Fruit fly (Drosophila melanogaster): ENCODE data around the gene fh.

The fh gene

dm6 chrX:9134922-9135453 is 13.9 kb downstream of the fh start, which contains the start of gene fend (continued):
- TF ChIP-seq gcm (GFP tag; optimal IDR thresholded peaks at IDR 0.05) (peak; percentile 12), CG10543 (GFP tag; optimal IDR thresholded peaks at IDR 0.05) (peak; percentile 50), ci (GFP tag; IDR thresholded peaks at IDR 0.05) (no peak), CG4424 (GFP tag; optimal IDR thresholded peaks at IDR 0.05) (peak; percentile 33), ara (GFP tag; IDR thresholded peaks at IDR 0.05) (no peak), yki (optimal IDR thresholded peaks at IDR 0.05) (no peak), CG2202 (tag; optimal IDR thresholded peaks at IDR 0.05) (no peak), twi (tag; optimal IDR thresholded peaks at IDR 0.05) (peak; percentile 41), CG8765 (GFP tag; IDR thresholded peaks at IDR 0.05) (no peak), ash1 (GFP tag; optimal IDR thresholded peaks at IDR 0.05) (no peak), Stat92E (GFP tag; optimal IDR thresholded peaks at IDR 0.05) (peak in 1 of 3 experiments; percentile 60), ab (GFP tag; optimal IDR thresholded peaks at IDR 0.05) (no peak), Lhr (GFP tag; optimal IDR thresholded peaks at IDR 0.05) (peak; percentile 14), Hr3 (GFP tag; optimal IDR thresholded peaks at IDR 0.05) (peak; percentile 15), croc (GFP tag; conservative IDR thresholded peaks at IDR 0.05) (no peak), nmo (GFP tag; optimal IDR thresholded peaks at IDR 0.05) (peak; percentile 43), mam (GFP tag; optimal IDR thresholded peaks at IDR 0.05) (no peak), TFAM (GFP tag; optimal IDR thresholded peaks at IDR 0.05) (no peak), CG5180 (GFP tag; optimal IDR thresholded peaks at IDR 0.05) (peak; percentile 100), PHDP (tag; optimal IDR thresholded peaks at IDR 0.05) (peak; percentile 25), danr (GFP tag; IDR thresholded peaks at IDR 0.05) (no peak), Blimp-1 (GFP tag; optimal IDR thresholded peaks at IDR 0.05) (peak; percentile 3), CG12299 (tag; optimal IDR thresholded peaks at IDR 0.05) (peak; percentile 25), CG32767 (GFP tag; IDR thresholded peaks at IDR 0.05) (no peak), Hr39 (optimal IDR thresholded peaks at IDR 0.05) (no peak), Abd-B (GFP tag; optimal IDR thresholded peaks at IDR 0.05) (no peak), nau (GFP tag; optimal IDR thresholded peaks at IDR 0.05) (peak; percentile 18), seq (GFP tag; IDR thresholded peaks at IDR 0.05) (0 out of 2 replicates have a peak, but pooled peaks have one; percentile 10), hth (optimal IDR thresholded peaks at IDR 0.05) (no peak), CG4730 (GFP tag; IDR thresholded peaks at IDR 0.05) (no peak), CG1603 (tag; optimal IDR thresholded peaks at IDR 0.05) (peak; percentile 1), CG6683 (GFP tag; optimal IDR thresholded peaks at IDR 0.05) (no peak), CG4282 (GFP tag; optimal IDR thresholded peaks at IDR 0.05) (no peak), Kr (GFP tag; optimal IDR thresholded peaks at IDR 0.05) (no peak), Myb (GFP tag; optimal IDR thresholded peaks at IDR 0.05) (no peak), unpg (GFP tag; optimal IDR thresholded peaks at IDR 0.05) (peak; percentile 10), MESR4 (GFP tag; optimal IDR thresholded peaks at IDR 0.05) (no peak), Dbx (GFP tag; IDR thresholded peaks at IDR 0.05) (no peak), CG8388 (GFP tag; optimal IDR thresholded peaks at IDR 0.05) (no peak), Spps (tag; optimal IDR thresholded peaks at IDR 0.05) (no peak), CG18599 (GFP tag; optimal IDR thresholded peaks at IDR 0.05) (peak; percentile 57), sens-2 (GFP tag; IDR thresholded peaks at IDR 0.05) (no peak), CG11398 (GFP tag; optimal IDR thresholded peaks at IDR 0.05) (no peak), CG8478 (optimal IDR thresholded peaks at IDR 0.05) (no peak), kni (GFP tag; optimal IDR thresholded peaks at IDR 0.05) (peak; percentile 98), CG13424 (tag; optimal IDR thresholded peaks at IDR 0.05) (peak; percentile 61), E2f2 (GFP tag; IDR thresholded peaks at IDR 0.05) (peak; percentile 21; the same call in 1 of the 2 replicates), CG8290 (GFP tag; optimal IDR thresholded peaks at IDR 0.05) (peak; percentile 11), CG8290 (tag; optimal IDR thresholded peaks at IDR 0.05) (no peak), CG31388 (GFP tag; optimal IDR thresholded peaks at IDR 0.05) (no peak), CG11247 (GFP tag; IDR thresholded peaks at IDR 0.05) (no peak), CG12236 (GFP tag; optimal IDR thresholded peaks at IDR 0.05) (no peak)
